Worm (Caenorhabditis elegans): ENCODE data around the gene ndab-2.

The ndab-2 gene

DNA sequence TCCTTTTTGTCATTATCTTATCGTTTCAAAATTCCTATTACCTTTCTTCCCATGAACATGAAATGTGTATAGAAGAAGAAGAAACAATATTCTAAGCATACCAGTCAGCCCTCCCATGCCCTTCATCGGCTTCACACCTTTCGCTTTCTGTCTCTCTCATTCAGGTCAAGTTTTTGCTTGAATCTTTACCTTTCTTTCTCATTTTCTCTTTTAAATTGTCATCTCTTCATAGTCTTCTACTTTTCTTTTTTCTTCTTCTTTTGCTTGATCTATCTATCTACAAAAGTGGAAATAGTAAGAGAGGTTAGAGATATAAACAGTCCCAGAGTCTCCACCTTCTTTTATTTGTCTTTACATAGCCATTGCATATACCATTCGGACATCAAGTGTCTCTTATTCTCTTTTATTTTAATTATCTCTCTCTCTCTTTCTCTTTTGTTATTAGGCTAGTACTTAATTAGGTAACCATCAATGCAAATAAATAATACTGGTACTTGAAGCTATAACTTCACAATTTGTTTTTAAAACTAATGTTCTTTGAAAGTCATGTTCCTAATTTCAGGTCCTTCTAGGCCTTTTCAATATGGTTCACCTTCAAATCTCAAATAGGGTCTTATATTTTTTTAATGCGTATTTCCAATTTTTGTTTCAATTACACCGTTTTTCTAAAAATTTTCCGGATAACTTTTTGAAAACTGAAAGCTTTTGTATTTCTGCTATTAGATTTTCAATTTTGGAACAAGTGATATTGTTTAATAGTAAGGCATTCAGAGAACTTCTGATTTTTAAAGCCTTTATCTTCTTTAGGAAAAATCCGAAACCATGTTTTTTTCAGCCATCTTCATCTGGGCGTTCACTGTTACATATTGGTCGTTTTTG, 21.1 kb downstream of the ndab-2 start, which contains the start of gene dpy-31:
Gene dpy-31, plus strand, starts transcription at position 829 of the 879 bp plus-strand sequence.
- TF ChIP-seq dpl-1 (GFP tag; optimal IDR thresholded peaks at IDR 0.05), result peak in 2 of 3 experiments; percentile 2 to 17
- TF ChIP-seq mep-1 (tag; optimal IDR thresholded peaks at IDR 0.05), result peak; percentile 29
- no peak for TF ChIP-seq hlh-4 (tag; optimal IDR thresholded peaks at IDR 0.05)
- TF ChIP-seq nhr-71 (tag; optimal IDR thresholded peaks at IDR 0.05), result peak; percentile 37
- no peak for TF ChIP-seq unc-86 (tag; optimal IDR thresholded peaks at IDR 0.05)
- peak; percentile 8 to 57 for TF ChIP-seq lsy-2 (tag; optimal IDR thresholded peaks at IDR 0.05)
- TF ChIP-seq snu-23 (GFP tag; optimal IDR thresholded peaks at IDR 0.05), result peak; percentile 14
- TF ChIP-seq blmp-1 (tag; optimal IDR thresholded peaks at IDR 0.05), result peak; percentile 98
- TF ChIP-seq unc-30 (tag; optimal IDR thresholded peaks at IDR 0.05), result no peak
- TF ChIP-seq nhr-11 (tag; optimal IDR thresholded peaks at IDR 0.05), result no peak
- TF ChIP-seq snpc-4 (tag; optimal IDR thresholded peaks at IDR 0.05), result no peak
- no peak for TF ChIP-seq efl-1 (optimal IDR thresholded peaks at IDR 0.05)
- TF ChIP-seq efl-1 (GFP tag; optimal IDR thresholded peaks at IDR 0.05 in 1 of 2), result peak in 1 of 2 experiments; percentile 42
- peak; percentile 58 for TF ChIP-seq lin-14 (GFP tag; optimal IDR thresholded peaks at IDR 0.05)
- TF ChIP-seq elt-3 (tag; optimal IDR thresholded peaks at IDR 0.05), result peak in 3 of 6 experiments; percentile 10 to 79 (median 21)
- no peak for TF ChIP-seq aha-1 (tag; optimal IDR thresholded peaks at IDR 0.05)
- peak; percentile 19 for TF ChIP-seq tbx-2 (tag; optimal IDR thresholded peaks at IDR 0.05)
- no peak for TF ChIP-seq ceh-90 (tag; optimal IDR thresholded peaks at IDR 0.05)
- peak; percentile 35 for TF ChIP-seq nhr-20 (tag; optimal IDR thresholded peaks at IDR 0.05)
- TF ChIP-seq nhr-76 (tag; optimal IDR thresholded peaks at IDR 0.05), result no peak

DNA sequence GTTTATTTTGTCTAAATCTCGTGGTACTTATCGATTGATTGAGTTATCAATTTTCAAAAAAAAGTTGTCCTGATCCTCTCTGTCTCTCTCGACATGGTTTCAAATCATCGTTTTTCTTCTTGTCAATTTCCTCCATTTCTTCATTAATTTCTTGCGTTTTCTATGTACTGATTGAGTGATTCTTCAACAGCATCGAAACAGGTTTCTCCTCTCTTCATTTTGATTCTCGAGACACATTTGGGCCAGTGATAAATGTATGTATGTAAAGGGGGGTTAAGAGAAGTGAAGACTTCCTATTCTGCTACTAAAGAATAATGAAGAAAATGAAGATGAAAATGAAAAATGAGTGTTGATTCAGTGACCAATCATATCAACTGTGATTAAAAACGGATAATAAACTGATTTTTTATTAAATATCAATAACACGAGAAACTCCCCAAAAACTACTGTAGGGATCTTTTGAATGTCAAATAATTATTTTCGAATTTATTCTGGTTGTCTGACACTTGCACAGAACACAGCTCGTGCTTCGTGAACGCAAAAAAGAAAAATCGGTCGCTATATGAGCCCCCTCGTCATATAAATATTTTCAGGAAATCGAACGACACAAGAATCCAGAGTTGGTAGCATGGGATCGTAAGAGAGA, 22.7 kb downstream of the ndab-2 start:
- TF ChIP-seq elt-3 (tag; optimal IDR thresholded peaks at IDR 0.05), result peak in 3 of 6 experiments; percentile 44 to 76 (median 61)
- TF ChIP-seq C34B4.2 (tag; optimal IDR thresholded peaks at IDR 0.05), result no peak
- peak; percentile 57 for TF ChIP-seq nhr-71 (tag; optimal IDR thresholded peaks at IDR 0.05)
- TF ChIP-seq unc-98 (GFP tag; IDR thresholded peaks at IDR 0.05), result no peak
- no peak for TF ChIP-seq C04F5.9 (tag; optimal IDR thresholded peaks at IDR 0.05)
- no peak for TF ChIP-seq zip-4 (GFP tag; optimal IDR thresholded peaks at IDR 0.05)
- TF ChIP-seq snpc-4 (tag; optimal IDR thresholded peaks at IDR 0.05), result no peak
- TF ChIP-seq nhr-76 (tag; optimal IDR thresholded peaks at IDR 0.05), result no peak
- TF ChIP-seq unc-30 (tag; optimal IDR thresholded peaks at IDR 0.05), result no peak
- TF ChIP-seq fkh-8 (tag; optimal IDR thresholded peaks at IDR 0.05), result no peak
- no peak for TF ChIP-seq pqm-1 (tag; optimal IDR thresholded peaks at IDR 0.05)
- peak; percentile 34 for TF ChIP-seq mep-1 (tag; optimal IDR thresholded peaks at IDR 0.05)
- no peak for TF ChIP-seq mab-9 (GFP tag; IDR thresholded peaks at IDR 0.05)
- TF ChIP-seq lin-14 (GFP tag; optimal IDR thresholded peaks at IDR 0.05), result peak; percentile 57
- no peak for TF ChIP-seq ztf-4 (tag; optimal IDR thresholded peaks at IDR 0.05)
- no peak for TF ChIP-seq nhr-11 (tag; optimal IDR thresholded peaks at IDR 0.05)
- TF ChIP-seq F16B12.6 (tag; optimal IDR thresholded peaks at IDR 0.05), result no peak
- peak; percentile 89 for TF ChIP-seq blmp-1 (tag; optimal IDR thresholded peaks at IDR 0.05)
- TF ChIP-seq egl-27 (tag; optimal IDR thresholded peaks at IDR 0.05), result peak in 1 of 2 experiments; percentile 6
- no peak for TF ChIP-seq skn-1 (tag; optimal IDR thresholded peaks at IDR 0.05)
- peak; percentile 36 for TF ChIP-seq tbx-2 (tag; optimal IDR thresholded peaks at IDR 0.05)
- no peak for TF ChIP-seq fos-1 (tag; optimal IDR thresholded peaks at IDR 0.05)
- TF ChIP-seq unc-62 (GFP tag; optimal IDR thresholded peaks at IDR 0.05), result no peak
- TF ChIP-seq irx-1 (tag; optimal IDR thresholded peaks at IDR 0.05), result peak; percentile 19
- no peak for TF ChIP-seq mdl-1 (tag; optimal IDR thresholded peaks at IDR 0.05)
- TF ChIP-seq pax-3 (tag; optimal IDR thresholded peaks at IDR 0.05), result no peak
- no peak for TF ChIP-seq ama-1 (optimal IDR thresholded peaks at IDR 0.05)
- TF ChIP-seq lsy-2 (tag; optimal IDR thresholded peaks at IDR 0.05), result peak in 1 of 2 experiments; percentile 57
- TF ChIP-seq ztf-11 (tag; optimal IDR thresholded peaks at IDR 0.05), result no peak
- TF ChIP-seq nhr-84 (tag; optimal IDR thresholded peaks at IDR 0.05), result no peak
- TF ChIP-seq nhr-77 (tag; optimal IDR thresholded peaks at IDR 0.05), result no peak
- no peak for TF ChIP-seq sox-4 (tag; optimal IDR thresholded peaks at IDR 0.05)
- no peak for TF ChIP-seq rnt-1 (tag; optimal IDR thresholded peaks at IDR 0.05)
- peak; percentile 74 for TF ChIP-seq grh-1 (GFP tag; IDR thresholded peaks at IDR 0.05)
- TF ChIP-seq jun-1 (tag; optimal IDR thresholded peaks at IDR 0.05), result no peak
- TF ChIP-seq nhr-85 (tag), result peak; percentile 89
- TF ChIP-seq ceh-82 (tag; optimal IDR thresholded peaks at IDR 0.05), result no peak
- TF ChIP-seq isw-1 (GFP tag; IDR thresholded peaks at IDR 0.05), result no peak
- no peak for TF ChIP-seq Y116A8C.19 (tag; optimal IDR thresholded peaks at IDR 0.05; ENCODE audit: borderline replicate concordance)

Data from whole organism, L1 larva.